Worm (Caenorhabditis elegans) whole organism, L1 larva: ENCODE data around the gene scl-13.

Experiments
- C04F5.9 ChIP-seq: sonication (generic microtip); optimal IDR thresholded peaks from 2 replicates; lab custom pipeline; 2016; ENCODE audit warnings: missing genetic modification characterization, missing compliant biosample characterization
- C16A3.4 ChIP-seq: fragments of 150-350 bp; optimal IDR thresholded peaks from 2 replicates; lab custom pipeline; 2014; ENCODE audit warnings: missing biosample characterization, missing genetic modification characterization
- Y116A8C.19 ChIP-seq: sonication (generic microtip); optimal IDR thresholded peaks from 2 replicates; lab custom pipeline; 2016; ENCODE audit warnings: missing compliant biosample characterization, missing genetic modification characterization, borderline replicate concordance
- aha-1 ChIP-seq: fragments of 150-350 bp; optimal IDR thresholded peaks from 2 replicates; lab custom pipeline; 2014; ENCODE audit warnings: missing biosample characterization, missing genetic modification characterization
- alr-1 ChIP-seq: fragments of 200-800 bp; sonication (Bioruptor generic); optimal IDR thresholded peaks from 2 replicates; lab custom pipeline; 2018; ENCODE audit warnings: borderline replicate concordance, mild to moderate bottlenecking, missing genetic modification characterization, missing compliant biosample characterization
- aly-2 ChIP-seq: fragments of 150-350 bp; optimal IDR thresholded peaks from 2 replicates; lab custom pipeline; 2014; ENCODE audit warnings: missing biosample characterization, missing genetic modification characterization
- blmp-1 ChIP-seq: fragments of 150-350 bp; optimal IDR thresholded peaks from 2 replicates; lab custom pipeline; 2014; ENCODE audit warnings: missing biosample characterization, missing genetic modification characterization
- ceh-8 ChIP-seq: fragments of 200-800 bp; sonication (Bioruptor generic); optimal IDR thresholded peaks from 2 replicates; lab custom pipeline; 2018; ENCODE audit warnings: mild to moderate bottlenecking, missing genetic modification characterization, moderate library complexity, missing compliant biosample characterization
- ceh-82 ChIP-seq, 3 experiments: fragments of 150-350 bp in 1 of 3; sonication (generic microtip) in 2 of 3; optimal IDR thresholded peaks; 2 replicates each; lab custom pipeline; 2014 to 2017; ENCODE audit warnings: missing biosample characterization in 3 of 3, missing genetic modification characterization in 3 of 3
- ces-1 ChIP-seq: fragments of 150-350 bp; optimal IDR thresholded peaks from 2 replicates; lab custom pipeline; 2014; ENCODE audit warnings: missing biosample characterization, missing genetic modification reagents, missing genetic modification characterization
- efl-1 ChIP-seq, 4 experiments: fragments of 150-350 bp; optimal IDR thresholded peaks in 3 of 4; peaks in 1 of 4; 1 replicate in 1 of 4; 2 replicates in 3 of 4; lab custom pipeline; 2014; ENCODE audit warnings: missing biosample characterization in 2 of 4, missing genetic modification characterization in 2 of 4, missing genetic modification reagents in 2 of 4
- egl-27 ChIP-seq, 2 experiments: fragments of 150-350 bp in 1 of 2; sonication (generic microtip); optimal IDR thresholded peaks; 3 replicates each; lab custom pipeline; 2017 to 2018; ENCODE audit warnings: missing biosample characterization in 2 of 2, missing genetic modification characterization in 2 of 2, missing genetic modification reagents in 2 of 2
- elt-3 ChIP-seq, 6 experiments: fragments of 150-350 bp in 1 of 6; sonication (generic microtip); optimal IDR thresholded peaks; 2 replicates each; lab custom pipeline; 2017 to 2018; ENCODE audit warnings: missing biosample characterization in 6 of 6, missing genetic modification characterization in 6 of 6, inconsistent platforms in 1 of 6
- ets-5 ChIP-seq: fragments of 200-800 bp; sonication (Bioruptor generic); IDR thresholded peaks from 2 replicates; pipeline ENCODE4 v1.3.6; 2022; ENCODE audit warnings: missing genetic modification characterization, missing compliant biosample characterization
- fkh-10 ChIP-seq: sonication (generic microtip); optimal IDR thresholded peaks from 2 replicates; lab custom pipeline; 2017; ENCODE audit warnings: missing biosample characterization, missing genetic modification reagents, missing genetic modification characterization
- fkh-8 ChIP-seq: sonication (generic microtip); optimal IDR thresholded peaks from 2 replicates; lab custom pipeline; 2016; ENCODE audit warnings: mild to moderate bottlenecking, missing genetic modification characterization, missing compliant biosample characterization
- hlh-4 ChIP-seq: sonication (generic microtip); optimal IDR thresholded peaks from 2 replicates; lab custom pipeline; 2016; ENCODE audit warnings: mild to moderate bottlenecking, missing genetic modification characterization, missing compliant biosample characterization
- isw-1 ChIP-seq: fragments of 200-800 bp; sonication (Bioruptor generic); IDR thresholded peaks from 2 replicates; pipeline ENCODE4 v1.3.6; 2022; ENCODE audit warnings: missing genetic modification characterization, missing compliant biosample characterization
- jun-1 ChIP-seq: fragments of 150-350 bp; optimal IDR thresholded peaks from 2 replicates; lab custom pipeline; 2014; ENCODE audit warnings: missing biosample characterization, missing genetic modification reagents, missing genetic modification characterization
- lin-13 ChIP-seq: fragments of 150-350 bp; optimal IDR thresholded peaks from 2 replicates; lab custom pipeline; 2014; ENCODE audit warnings: missing biosample characterization, missing genetic modification reagents, missing genetic modification characterization
- lin-14 ChIP-seq: fragments of 200-800 bp; sonication (Bioruptor generic); optimal IDR thresholded peaks from 2 replicates; lab custom pipeline; 2018; ENCODE audit warnings: mild to moderate bottlenecking, missing genetic modification characterization, moderate library complexity, missing compliant biosample characterization
- mab-9 ChIP-seq: fragments of 200-800 bp; sonication (Bioruptor generic); IDR thresholded peaks from 2 replicates; pipeline ENCODE4 v1.3.6; 2022; ENCODE audit warnings: missing genetic modification reagents, missing genetic modification characterization, missing compliant biosample characterization
- mdl-1 ChIP-seq, 2 experiments: fragments of 150-350 bp; optimal IDR thresholded peaks; 2 replicates each; lab custom pipeline; 2014 to 2017; ENCODE audit warnings: missing biosample characterization in 2 of 2, missing genetic modification characterization in 2 of 2, inconsistent platforms in 1 of 2
- mef-2 ChIP-seq: fragments of 150-350 bp; optimal IDR thresholded peaks from 2 replicates; lab custom pipeline; 2014; ENCODE audit warnings: missing biosample characterization, missing genetic modification characterization
- nhr-11 ChIP-seq: fragments of 150-350 bp; optimal IDR thresholded peaks from 2 replicates; lab custom pipeline; 2014; ENCODE audit warnings: missing biosample characterization, missing genetic modification characterization
- nhr-12 ChIP-seq: sonication (generic microtip); optimal IDR thresholded peaks from 2 replicates; lab custom pipeline; 2017; ENCODE audit warnings: missing biosample characterization, missing genetic modification characterization
- nhr-20 ChIP-seq: sonication (generic microtip); optimal IDR thresholded peaks from 2 replicates; lab custom pipeline; 2016; ENCODE audit warnings: mild to moderate bottlenecking, missing genetic modification characterization, missing compliant biosample characterization
- nhr-85 ChIP-seq: sonication (generic microtip); peaks from one replicate; lab custom pipeline; 2016; ENCODE audit warnings: missing genetic modification characterization, inconsistent platforms, missing compliant biosample characterization
- pax-3 ChIP-seq: fragments of 200-800 bp; sonication (Bioruptor generic); optimal IDR thresholded peaks from 2 replicates; lab custom pipeline; 2018; ENCODE audit warnings: mild to moderate bottlenecking, missing genetic modification characterization, moderate library complexity, missing compliant biosample characterization
- pqm-1 ChIP-seq: sonication (generic microtip); optimal IDR thresholded peaks from 3 replicates; lab custom pipeline; 2017; ENCODE audit warnings: missing biosample characterization, missing genetic modification characterization
- rnt-1 ChIP-seq: sonication (generic microtip); optimal IDR thresholded peaks from 2 replicates; lab custom pipeline; 2016; ENCODE audit warnings: mild to moderate bottlenecking, missing genetic modification characterization, moderate library complexity, missing compliant biosample characterization
- skn-1 ChIP-seq: fragments of 150-350 bp; optimal IDR thresholded peaks from 2 replicates; lab custom pipeline; 2014; ENCODE audit warnings: missing biosample characterization, missing genetic modification characterization
- snu-23 ChIP-seq: sonication (generic microtip); optimal IDR thresholded peaks from 2 replicates; lab custom pipeline; 2016; ENCODE audit warnings: missing genetic modification characterization, missing compliant biosample characterization
- swsn-7 ChIP-seq: sonication (generic microtip); optimal IDR thresholded peaks from 2 replicates; lab custom pipeline; 2016; ENCODE audit warnings: missing genetic modification characterization, missing compliant biosample characterization
- tbx-2 ChIP-seq: sonication (generic microtip); optimal IDR thresholded peaks from 2 replicates; lab custom pipeline; 2016; ENCODE audit warnings: missing genetic modification characterization, missing compliant biosample characterization
- tlp-1 ChIP-seq: fragments of 150-350 bp; optimal IDR thresholded peaks from 2 replicates; lab custom pipeline; 2014; ENCODE audit warnings: missing biosample characterization, missing genetic modification characterization
- unc-130 ChIP-seq: fragments of 150-350 bp; optimal IDR thresholded peaks from 2 replicates; lab custom pipeline; 2017; ENCODE audit warnings: missing biosample characterization, missing genetic modification characterization, inconsistent platforms
- unc-62 ChIP-seq: fragments of 150-350 bp; optimal IDR thresholded peaks from 2 replicates; lab custom pipeline; 2014; ENCODE audit warnings: missing biosample characterization, missing genetic modification reagents, missing genetic modification characterization
- unc-86 ChIP-seq: sonication (generic microtip); optimal IDR thresholded peaks from 2 replicates; lab custom pipeline; 2016; ENCODE audit warnings: missing genetic modification characterization, missing compliant biosample characterization
- unc-98 ChIP-seq: fragments of 200-800 bp; sonication (Bioruptor generic); IDR thresholded peaks from 2 replicates; pipeline ENCODE4 v1.3.6; 2022; ENCODE audit warnings: missing genetic modification characterization, missing compliant biosample characterization
- xbp-1 ChIP-seq: sonication (generic microtip); optimal IDR thresholded peaks from 2 replicates; lab custom pipeline; 2016; ENCODE audit warnings: missing genetic modification characterization, missing compliant biosample characterization
- zip-4 ChIP-seq: fragments of 200-800 bp; sonication (Bioruptor generic); optimal IDR thresholded peaks from 2 replicates; lab custom pipeline; 2018; ENCODE audit warnings: mild to moderate bottlenecking, missing genetic modification characterization, moderate library complexity, missing compliant biosample characterization
- ztf-11 ChIP-seq, 2 experiments: sonication (generic microtip); optimal IDR thresholded peaks; 2 replicates each; lab custom pipeline; 2016 to 2017; ENCODE audit warnings: missing genetic modification characterization in 2 of 2, missing biosample characterization in 1 of 2, missing compliant biosample characterization in 1 of 2

Gene scl-13

DNA sequence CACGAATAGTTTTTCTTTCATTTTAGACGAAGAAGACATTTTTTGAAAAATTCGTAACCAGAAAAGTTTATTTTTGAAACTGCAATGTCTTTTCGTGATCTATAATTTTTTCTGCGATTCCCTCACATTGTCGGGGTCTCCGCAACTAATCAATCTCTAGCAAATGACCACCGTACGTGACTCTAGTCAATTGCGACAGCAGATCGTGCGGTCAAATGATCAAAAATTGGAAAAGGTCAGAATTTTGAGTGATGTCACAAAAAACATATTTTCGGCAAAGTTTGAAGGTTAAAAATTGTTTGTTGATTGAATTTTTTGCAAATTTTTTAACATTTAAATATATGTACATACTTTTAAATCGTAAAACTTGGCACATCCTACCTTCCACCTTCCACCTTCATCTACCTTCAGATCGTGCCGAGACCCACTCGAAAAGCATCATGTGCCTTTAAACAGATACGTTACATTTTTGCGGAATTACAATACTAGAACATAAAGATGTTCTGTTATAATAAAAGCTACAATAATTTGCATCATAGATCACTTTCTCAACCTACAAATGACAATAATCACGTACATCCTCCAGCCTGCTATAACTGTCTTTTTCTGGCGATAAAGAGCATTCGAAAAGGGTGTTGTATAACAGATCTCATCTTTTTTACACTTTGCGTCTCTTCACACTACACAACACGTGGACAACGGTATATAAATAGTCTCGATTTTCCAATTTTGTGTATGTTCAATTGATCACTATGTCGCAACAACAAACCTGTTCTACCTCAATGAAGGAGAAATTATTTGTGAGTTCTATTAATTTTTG is 39.8 kb downstream of the scl-13 start, which contains the start of the genes R08E5.1 and rips-1:
R08E5.1 (minus strand) TSS at position 82 of the 820 bp plus-strand sequence.
rips-1 (plus strand) TSS at position 585 of the 820 bp plus-strand sequence.
- TF ChIP-seq fkh-10 (GFP tag; lab: Kevin White, UChicago), result no peak
- TF ChIP-seq lin-14 (GFP tag; lab: Kevin White, UChicago), result peak; percentile 35
- TF ChIP-seq ets-5 (GFP tag; lab: Robert Waterston, UW), result no peak
- TF ChIP-seq snu-23 (GFP tag; lab: Kevin White, UChicago), result peak; percentile 14
- TF ChIP-seq nhr-85 (tag; lab: Kevin White, UChicago), result peak; percentile 81
- no peak for TF ChIP-seq nhr-11 (tag; lab: Kevin White, UChicago)
- TF ChIP-seq aha-1, result peak; percentile 39
- no peak for TF ChIP-seq mdl-1 (tag; optimal IDR thresholded peaks at IDR 0.05; lab: Kevin White, UChicago)
- TF ChIP-seq blmp-1 (tag; lab: Kevin White, UChicago), result peak; percentile 62
- no peak for TF ChIP-seq jun-1 (tag; lab: Kevin White, UChicago)
- TF ChIP-seq mef-2, result no peak
- no peak for TF ChIP-seq xbp-1 (tag; lab: Kevin White, UChicago)
- TF ChIP-seq unc-62 (GFP tag; lab: Kevin White, UChicago), result no peak
- TF ChIP-seq elt-3 (tag; optimal IDR thresholded peaks at IDR 0.05; lab: Kevin White, UChicago), result peak in 1 of 6 experiments; percentile 44
- no peak for TF ChIP-seq efl-1 (optimal IDR thresholded peaks at IDR 0.05; lab: Kevin White, UChicago)
- TF ChIP-seq efl-1 (GFP tag; optimal IDR thresholded peaks at IDR 0.05 in 1 of 2; lab: Kevin White, UChicago), result peak in 1 of 2 experiments; percentile 22
- TF ChIP-seq unc-130, result peak; percentile 26
- no peak for TF ChIP-seq ceh-82 (tag; optimal IDR thresholded peaks at IDR 0.05; lab: Kevin White, UChicago)
- peak; percentile 43 for TF ChIP-seq nhr-20 (tag; lab: Kevin White, UChicago)

DNA sequence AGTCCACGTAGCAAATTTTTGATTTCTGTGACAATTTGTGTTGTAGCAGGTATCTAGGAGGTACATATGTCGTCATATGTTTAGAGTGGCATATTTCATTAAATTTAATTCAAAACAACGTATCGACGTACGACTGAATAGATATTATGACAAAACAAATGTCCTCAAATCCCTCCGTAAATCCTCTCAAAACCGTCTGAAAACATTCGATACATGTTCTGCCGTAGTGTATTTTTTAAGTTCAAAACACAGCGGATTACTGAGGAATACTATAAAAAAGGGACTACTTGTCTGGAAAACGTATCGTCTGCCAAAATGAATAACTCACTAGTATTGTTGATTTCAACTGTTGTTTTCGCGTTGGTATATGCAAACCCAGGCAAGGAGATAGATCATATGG is 43.2 kb downstream of the scl-13 start, which contains the start of gene R08E5.4:
R08E5.4 (plus strand) TSS at position 301 of the 400 bp plus-strand sequence.
- TF ChIP-seq swsn-7 (tag; lab: Kevin White, UChicago) (no peak), hlh-4 (no peak), fkh-8 (no peak), skn-1 (tag; lab: Kevin White, UChicago) (no peak), mab-9 (GFP tag; lab: Robert Waterston, UW) (no peak), snu-23 (GFP tag; lab: Kevin White, UChicago) (no peak), mef-2 (no peak), ceh-82 (tag; optimal IDR thresholded peaks at IDR 0.05; lab: Kevin White, UChicago) (no peak), Y116A8C.19 (tag; lab: Kevin White, UChicago) (no peak), nhr-12 (tag; lab: Kevin White, UChicago) (no peak), pax-3 (tag; lab: Kevin White, UChicago) (no peak), lin-13 (no peak), egl-27 (tag; optimal IDR thresholded peaks at IDR 0.05; lab: Kevin White, UChicago) (no peak), zip-4 (GFP tag; lab: Kevin White, UChicago) (no peak), C04F5.9 (no peak), xbp-1 (tag; lab: Kevin White, UChicago) (no peak), tlp-1 (no peak), lin-14 (GFP tag; lab: Kevin White, UChicago) (no peak)

- no peak for TF ChIP-seq unc-130
- TF ChIP-seq aly-2 (tag; lab: Kevin White, UChicago), result no peak
- no peak for TF ChIP-seq tbx-2
- no peak for TF ChIP-seq unc-98
- no peak for TF ChIP-seq rnt-1
- TF ChIP-seq unc-62 (GFP tag; lab: Kevin White, UChicago), result no peak
- TF ChIP-seq pqm-1, result no peak
- no peak for TF ChIP-seq ces-1
- no peak for TF ChIP-seq C16A3.4 (tag; lab: Kevin White, UChicago)
- no peak for TF ChIP-seq zip-4 (GFP tag; lab: Kevin White, UChicago)
- TF ChIP-seq isw-1 (GFP tag; lab: Robert Waterston, UW), result no peak
- no peak for TF ChIP-seq unc-86 (tag; lab: Kevin White, UChicago)
- no peak for TF ChIP-seq tlp-1
- no peak for TF ChIP-seq ztf-11 (tag; optimal IDR thresholded peaks at IDR 0.05; lab: Kevin White, UChicago)
- no peak for TF ChIP-seq alr-1 (tag; lab: Kevin White, UChicago)
- no peak for TF ChIP-seq ceh-8 (GFP tag; lab: Kevin White, UChicago)
Measured at ce11 chrV:3766904-3767303, 44.5 kb downstream of the scl-13 start, which contains the start of gene Y39H10A.1. Y39H10A.1 (plus strand) TSS chrV:3767204.
